Worm (Caenorhabditis elegans): ENCODE results near the gene F37A4.2.

F37A4.2 gene

ce11 chrIII:6731285-6731684, 9.0 kb downstream of the F37A4.2 start:
- peak in 1 of 2 experiments; percentile 16 for TF ChIP-seq lsy-2 (tag; optimal IDR thresholded peaks at IDR 0.05)
- peak; percentile 2 for TF ChIP-seq C34F6.9 (tag; optimal IDR thresholded peaks at IDR 0.05)
- TF ChIP-seq egl-27 (tag; optimal IDR thresholded peaks at IDR 0.05), result no peak
- no peak for TF ChIP-seq Y55F3AM.14 (GFP tag; optimal IDR thresholded peaks at IDR 0.05)
- TF ChIP-seq mdl-1 (tag; optimal IDR thresholded peaks at IDR 0.05), result no peak
- TF ChIP-seq nhr-23 (tag; optimal IDR thresholded peaks at IDR 0.05), result no peak

- TF ChIP-seq elt-3 (tag; optimal IDR thresholded peaks at IDR 0.05) (no peak), nhr-129 (tag; optimal IDR thresholded peaks at IDR 0.05) (no peak), lin-11 (tag; optimal IDR thresholded peaks at IDR 0.05) (no peak), ztf-4 (tag; optimal IDR thresholded peaks at IDR 0.05) (no peak), nhr-11 (tag; optimal IDR thresholded peaks at IDR 0.05) (no peak), lsy-2 (tag; optimal IDR thresholded peaks at IDR 0.05) (no peak), gmeb-1 (tag; optimal IDR thresholded peaks at IDR 0.05) (no peak), elt-1 (tag; optimal IDR thresholded peaks at IDR 0.05) (no peak), nhr-21 (tag; optimal IDR thresholded peaks at IDR 0.05) (no peak), dmd-4 (tag; optimal IDR thresholded peaks at IDR 0.05) (no peak), mab-5 (tag; optimal IDR thresholded peaks at IDR 0.05) (no peak), nhr-77 (tag; optimal IDR thresholded peaks at IDR 0.05) (no peak), ZK546.5 (tag; optimal IDR thresholded peaks at IDR 0.05) (no peak), ceh-82 (tag; optimal IDR thresholded peaks at IDR 0.05) (no peak), mdl-1 (tag; optimal IDR thresholded peaks at IDR 0.05) (no peak)
Observed at ce11 chrIII:6734420-6734819, 12.2 kb downstream of the F37A4.2 start, which contains the start of gene Y102E9.3. Y102E9.3 (minus strand) TSS chrIII:6734520.

DNA sequence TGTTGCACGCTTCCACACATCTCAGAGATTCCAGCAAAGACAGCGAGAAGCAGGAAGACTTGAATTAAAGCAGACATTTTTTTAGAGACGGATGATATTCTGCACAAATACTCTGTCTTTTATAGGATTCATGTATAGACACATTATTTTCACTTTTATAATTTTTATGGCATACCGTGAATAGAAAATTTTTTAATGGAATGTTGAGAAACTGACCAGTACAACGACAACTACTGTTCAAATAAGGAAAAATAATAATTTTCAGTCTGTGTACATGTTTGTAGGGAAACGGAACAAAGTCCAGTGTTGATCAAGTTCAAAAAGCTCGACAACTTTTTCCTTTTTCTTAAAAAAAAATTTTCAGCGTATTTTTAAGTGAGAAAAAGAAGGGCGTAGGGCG, 14.3 kb downstream of the F37A4.2 start, which contains the start of gene Y102E9.6:
Gene Y102E9.6, minus strand, starts transcription at position 101 of the 400 bp plus-strand sequence.
- no peak for TF ChIP-seq dmd-4 (tag; optimal IDR thresholded peaks at IDR 0.05)
- TF ChIP-seq snpc-4 (tag; optimal IDR thresholded peaks at IDR 0.05), result no peak
- no peak for TF ChIP-seq ztf-1 (GFP tag; conservative IDR thresholded peaks at IDR 0.05)
- TF ChIP-seq sma-9 (GFP tag; optimal IDR thresholded peaks at IDR 0.05), result no peak
- TF ChIP-seq sma-9 (tag; optimal IDR thresholded peaks at IDR 0.05), result no peak
- TF ChIP-seq nhr-6 (tag; optimal IDR thresholded peaks at IDR 0.05), result no peak
- no peak for TF ChIP-seq fos-1 (tag; optimal IDR thresholded peaks at IDR 0.05)
- no peak for TF ChIP-seq nhr-11 (tag; optimal IDR thresholded peaks at IDR 0.05)
- no peak for TF ChIP-seq elt-1 (tag; optimal IDR thresholded peaks at IDR 0.05)
- TF ChIP-seq lin-39 (tag; optimal IDR thresholded peaks at IDR 0.05), result no peak
- no peak for TF ChIP-seq ama-1 (optimal IDR thresholded peaks at IDR 0.05)
- no peak for TF ChIP-seq R02D3.7 (tag; optimal IDR thresholded peaks at IDR 0.05)

- TF ChIP-seq gmeb-1 (tag; optimal IDR thresholded peaks at IDR 0.05), result no peak
- no peak for TF ChIP-seq lin-39 (tag; optimal IDR thresholded peaks at IDR 0.05)
- TF ChIP-seq nhr-10 (tag; optimal IDR thresholded peaks at IDR 0.05), result no peak
- TF ChIP-seq C34F6.9 (tag; optimal IDR thresholded peaks at IDR 0.05), result no peak
- TF ChIP-seq snpc-4 (tag; optimal IDR thresholded peaks at IDR 0.05), result no peak
- TF ChIP-seq blmp-1 (tag; optimal IDR thresholded peaks at IDR 0.05; ENCODE audit: insufficient read depth), result no peak
- no peak for TF ChIP-seq ztf-1 (GFP tag; conservative IDR thresholded peaks at IDR 0.05)
- TF ChIP-seq Y55F3AM.14 (GFP tag; optimal IDR thresholded peaks at IDR 0.05), result no peak
- TF ChIP-seq aly-2 (tag; optimal IDR thresholded peaks at IDR 0.05), result no peak
- TF ChIP-seq ZK546.5 (tag; optimal IDR thresholded peaks at IDR 0.05), result no peak
- no peak for TF ChIP-seq ceh-82 (tag; optimal IDR thresholded peaks at IDR 0.05)
- no peak for TF ChIP-seq mdl-1 (tag; optimal IDR thresholded peaks at IDR 0.05)
- no peak for TF ChIP-seq sma-3 (GFP tag; optimal IDR thresholded peaks at IDR 0.05)
Observed at ce11 chrIII:6736971-6737370, 14.7 kb downstream of the F37A4.2 start, which contains the start of gene K07E12.2. K07E12.2 (plus strand) TSS chrIII:6737271.

- TF ChIP-seq sem-4 (tag; optimal IDR thresholded peaks at IDR 0.05) (no peak), nhr-10 (tag; optimal IDR thresholded peaks at IDR 0.05) (no peak), elt-3 (tag; optimal IDR thresholded peaks at IDR 0.05) (no peak), skn-1 (tag; optimal IDR thresholded peaks at IDR 0.05) (no peak)
Observed at ce11 chrIII:6740072-6740471, 17.8 kb downstream of the F37A4.2 start.

Measured in whole organism, L2 larva.